Worm (Caenorhabditis elegans): ENCODE measurements around the gene Y54E2A.10.

Gene Y54E2A.10

DNA sequence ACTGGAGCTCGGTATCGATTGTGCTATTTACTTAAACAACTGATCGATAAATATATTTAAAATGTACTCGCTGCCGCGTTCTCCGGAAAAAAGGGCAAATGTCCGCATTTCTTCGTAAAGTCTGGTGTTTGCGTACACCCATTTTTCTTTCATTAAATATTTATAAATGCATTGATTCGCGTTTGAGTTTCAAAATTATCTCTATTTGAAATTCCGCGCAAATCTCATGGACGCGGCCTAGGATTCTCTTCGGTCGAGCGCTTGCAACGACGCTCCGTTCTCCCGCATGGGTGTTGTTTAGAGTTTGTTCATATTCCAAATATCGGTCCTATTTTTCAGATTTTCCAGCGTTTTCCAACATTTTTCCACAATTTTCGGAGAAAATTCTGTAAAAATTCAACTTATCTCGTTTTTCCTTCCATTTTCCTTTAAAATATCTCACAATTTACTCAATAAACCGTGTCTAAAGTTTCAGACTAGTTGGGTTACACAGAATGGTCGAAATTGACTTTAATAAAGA lies 4.1 kb downstream of the Y54E2A.10 start, which contains the start of gene eif-3.B (continued):
- TF ChIP-seq fkh-10 (GFP tag; optimal IDR thresholded peaks at IDR 0.05) (peak; percentile 43), lsy-2 (tag; optimal IDR thresholded peaks at IDR 0.05) (peak; percentile 95 to 96), ceh-63 (GFP tag; optimal IDR thresholded peaks at IDR 0.05) (peak; percentile 70), blmp-1 (tag; optimal IDR thresholded peaks at IDR 0.05) (peak; percentile 84), mep-1 (tag; optimal IDR thresholded peaks at IDR 0.05) (peak; percentile 96), nhr-47 (tag; optimal IDR thresholded peaks at IDR 0.05) (peak; percentile 98), nhr-19 (GFP tag; conservative IDR thresholded peaks at IDR 0.05) (peak; percentile 96), unc-98 (GFP tag; IDR thresholded peaks at IDR 0.05) (peak; percentile 88), rnt-1 (tag; optimal IDR thresholded peaks at IDR 0.05) (peak; percentile 99), mab-9 (GFP tag; IDR thresholded peaks at IDR 0.05) (peak; percentile 74; the same call in 1 of the 2 replicates), lin-35 (GFP tag; optimal IDR thresholded peaks at IDR 0.05) (peak; percentile 98), lin-14 (GFP tag; optimal IDR thresholded peaks at IDR 0.05) (peak; percentile 93), pag-3 (tag; optimal IDR thresholded peaks at IDR 0.05; ENCODE audit: borderline replicate concordance, insufficient read depth) (no peak), pqm-1 (tag; optimal IDR thresholded peaks at IDR 0.05) (no peak), ces-1 (GFP tag; optimal IDR thresholded peaks at IDR 0.05) (no peak), nhr-237 (tag; optimal IDR thresholded peaks at IDR 0.05) (peak; percentile 86), sox-4 (tag; optimal IDR thresholded peaks at IDR 0.05) (peak; percentile 97), efl-3 (GFP tag; optimal IDR thresholded peaks at IDR 0.05) (peak; percentile 57), fkh-4 (tag; optimal IDR thresholded peaks at IDR 0.05; ENCODE audit: borderline replicate concordance) (peak; percentile 99), ceh-82 (tag; optimal IDR thresholded peaks at IDR 0.05) (peak; percentile 84 to 89 (median 88)), hlh-17 (GFP tag; optimal IDR thresholded peaks at IDR 0.05; ENCODE audit: borderline replicate concordance) (peak; percentile 55), sptf-1 (tag; optimal IDR thresholded peaks at IDR 0.05) (no peak), nhr-77 (tag; optimal IDR thresholded peaks at IDR 0.05) (peak; percentile 98), mef-2 (tag; optimal IDR thresholded peaks at IDR 0.05) (peak; percentile 15), vab-15 (tag; optimal IDR thresholded peaks at IDR 0.05) (peak; percentile 90), elt-3 (tag; optimal IDR thresholded peaks at IDR 0.05) (peak in 4 of 6 experiments; percentile 12 to 90 (median 68)), unc-30 (tag; optimal IDR thresholded peaks at IDR 0.05) (no peak), lir-3 (tag; optimal IDR thresholded peaks at IDR 0.05; ENCODE audit: poor library complexity) (peak; percentile 98), fos-1 (tag; optimal IDR thresholded peaks at IDR 0.05) (peak; percentile 86), nhr-71 (tag; optimal IDR thresholded peaks at IDR 0.05) (peak; percentile 98), tbx-2 (tag; optimal IDR thresholded peaks at IDR 0.05) (peak; percentile 98)

DNA sequence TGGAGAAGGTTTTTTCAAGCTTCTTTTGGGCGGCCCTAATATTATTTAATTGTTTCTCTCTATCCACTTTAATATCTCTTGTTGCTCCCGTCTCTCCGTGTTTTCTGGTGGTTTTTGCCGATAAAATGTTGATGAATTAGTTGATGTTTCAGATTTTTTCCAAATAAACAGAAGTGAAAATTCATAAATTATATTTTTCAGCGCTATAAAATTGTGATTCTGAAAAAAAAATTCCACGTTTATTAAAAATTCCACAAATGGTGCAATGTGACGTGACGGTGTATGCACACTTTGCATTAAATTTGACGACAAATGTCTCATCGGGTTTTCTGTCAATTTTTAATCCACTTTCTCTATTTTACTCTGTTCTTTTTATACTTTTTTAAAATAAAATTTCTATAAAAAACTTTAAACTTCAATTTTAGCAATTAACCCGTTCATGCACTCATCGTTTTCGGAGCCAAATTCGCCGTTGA lies 7.2 kb downstream of the Y54E2A.10 start, which contains the start of gene tbc-20:
Gene tbc-20, plus strand, starts transcription at position 426 of the 476 bp plus-strand sequence.
- peak; percentile 14 for TF ChIP-seq nhr-77 (tag; optimal IDR thresholded peaks at IDR 0.05)
- TF ChIP-seq dsc-1 (tag; optimal IDR thresholded peaks at IDR 0.05), result peak; percentile 4
- TF ChIP-seq xbp-1 (tag; optimal IDR thresholded peaks at IDR 0.05), result no peak
- no peak for TF ChIP-seq nhr-237 (tag; optimal IDR thresholded peaks at IDR 0.05)
- TF ChIP-seq sptf-1 (tag; optimal IDR thresholded peaks at IDR 0.05), result no peak
- peak; percentile 11 to 53 for TF ChIP-seq lin-35 (GFP tag; optimal IDR thresholded peaks at IDR 0.05)
- no peak for TF ChIP-seq nhr-12 (tag; optimal IDR thresholded peaks at IDR 0.05)
- TF ChIP-seq efl-1 (optimal IDR thresholded peaks at IDR 0.05), result peak; percentile 20 to 57
- TF ChIP-seq efl-1 (GFP tag; optimal IDR thresholded peaks at IDR 0.05 in 1 of 2), result peak; percentile 62 to 95
- peak; percentile 8 for TF ChIP-seq ama-1 (optimal IDR thresholded peaks at IDR 0.05)
- peak; percentile 18 for TF ChIP-seq nhr-47 (tag; optimal IDR thresholded peaks at IDR 0.05)
- TF ChIP-seq lsy-2 (tag; optimal IDR thresholded peaks at IDR 0.05), result peak; percentile 25 to 46
- peak; percentile 57 for TF ChIP-seq aly-2 (tag; optimal IDR thresholded peaks at IDR 0.05)
- TF ChIP-seq aha-1 (tag; optimal IDR thresholded peaks at IDR 0.05), result no peak
- TF ChIP-seq pag-3 (tag; optimal IDR thresholded peaks at IDR 0.05; ENCODE audit: borderline replicate concordance, insufficient read depth), result no peak
- TF ChIP-seq jun-1 (tag; optimal IDR thresholded peaks at IDR 0.05), result no peak
- TF ChIP-seq vab-15 (tag; optimal IDR thresholded peaks at IDR 0.05), result no peak
- no peak for TF ChIP-seq isw-1 (GFP tag; IDR thresholded peaks at IDR 0.05)
- TF ChIP-seq mep-1 (tag; optimal IDR thresholded peaks at IDR 0.05), result peak; percentile 56
- TF ChIP-seq F16B12.6 (tag; optimal IDR thresholded peaks at IDR 0.05), result peak; percentile 86
- TF ChIP-seq dpl-1 (GFP tag; optimal IDR thresholded peaks at IDR 0.05), result peak; percentile 41 to 58 (median 46)
- peak; percentile 22 for TF ChIP-seq lir-3 (tag; optimal IDR thresholded peaks at IDR 0.05; ENCODE audit: poor library complexity)
- TF ChIP-seq snu-23 (GFP tag; optimal IDR thresholded peaks at IDR 0.05), result peak; percentile 42
- TF ChIP-seq ceh-88 (GFP tag; IDR thresholded peaks at IDR 0.05), result no peak
- TF ChIP-seq nhr-20 (tag; optimal IDR thresholded peaks at IDR 0.05), result peak; percentile 10
- peak in 1 of 3 experiments; percentile 5 for TF ChIP-seq ceh-82 (tag; optimal IDR thresholded peaks at IDR 0.05)
- TF ChIP-seq unc-86 (tag; optimal IDR thresholded peaks at IDR 0.05), result no peak
- TF ChIP-seq fkh-10 (GFP tag; optimal IDR thresholded peaks at IDR 0.05), result no peak
- TF ChIP-seq egl-13 (tag; optimal IDR thresholded peaks at IDR 0.05), result no peak
- TF ChIP-seq blmp-1 (tag; optimal IDR thresholded peaks at IDR 0.05), result peak; percentile 14
- TF ChIP-seq snpc-4 (tag; optimal IDR thresholded peaks at IDR 0.05), result peak; percentile 48
- TF ChIP-seq C16A3.4 (tag; optimal IDR thresholded peaks at IDR 0.05), result peak; percentile 19
